Worm (Caenorhabditis elegans) whole organism, late embryonic: Measurements from ENCODE around the gene pptr-1.

Source experiments
- ama-1 ChIP-seq: fragments of 150-350 bp; optimal IDR thresholded peaks from 2 replicates; lab custom pipeline; 2014
- fkh-10 ChIP-seq: fragments of 150-350 bp; optimal IDR thresholded peaks from 2 replicates; lab custom pipeline; 2014; ENCODE audit warnings: missing biosample characterization, missing genetic modification reagents, missing genetic modification characterization
- nfya-1 ChIP-seq: sonication (generic microtip); optimal IDR thresholded peaks from 2 replicates; lab custom pipeline; 2017; ENCODE audit warnings: missing genetic modification characterization, mild to moderate bottlenecking, missing compliant biosample characterization, antibody characterized with exemption, moderate library complexity

DNA sequence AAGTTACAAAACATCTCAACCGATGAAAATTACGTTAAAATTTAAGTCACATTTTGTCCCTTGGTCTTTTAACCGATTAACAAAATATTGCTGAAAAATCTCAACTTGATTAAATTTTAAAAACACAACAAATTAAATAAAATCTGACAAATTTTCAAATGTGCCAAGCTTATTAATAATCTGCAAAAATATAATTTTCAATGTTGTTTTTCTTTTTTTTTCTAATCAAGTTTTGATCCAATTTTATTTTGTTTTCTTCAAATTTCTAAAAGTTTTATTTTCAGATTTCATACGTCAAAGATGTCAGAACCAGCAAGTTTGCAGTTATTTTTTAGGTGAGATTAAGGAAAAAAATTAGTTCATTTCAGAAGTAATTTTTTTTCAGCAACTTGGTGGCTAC, 21.0 kb upstream of the pptr-1 start, which contains the start of gene srw-87:
- TF ChIP-seq nfya-1 (tag; lab: Kevin White, UChicago) (no peak), fkh-10 (GFP tag; lab: Kevin White, UChicago) (no peak), ama-1 (lab: Kevin White, UChicago) (no peak)
